Worm (Caenorhabditis elegans): Measurements from ENCODE around the gene F17C11.13.

Gene F17C11.13

ce11 chrV:10932411-10932810, 23.3 kb upstream of the F17C11.13 start, which contains the start of gene F58B4.5 (continued):
- TF ChIP-seq pqm-1 (tag; optimal IDR thresholded peaks at IDR 0.05) (peak; percentile 89), duxl-1 (tag; optimal IDR thresholded peaks at IDR 0.05; ENCODE audit: poor library complexity) (no peak), lin-15B (tag; optimal IDR thresholded peaks at IDR 0.05) (no peak), rbr-2 (tag; optimal IDR thresholded peaks at IDR 0.05) (no peak), mdt-29 (GFP tag; IDR thresholded peaks at IDR 0.05) (no peak), ceh-82 (tag; optimal IDR thresholded peaks at IDR 0.05) (no peak), Y105C5A.15 (GFP tag; IDR thresholded peaks at IDR 0.05) (no peak), dmd-6 (GFP tag; IDR thresholded peaks at IDR 0.05) (peak; percentile 89), sdz-12 (GFP tag; optimal IDR thresholded peaks at IDR 0.05) (no peak), nhr-48 (tag; optimal IDR thresholded peaks at IDR 0.05) (peak; percentile 7), F10B5.3 (tag; optimal IDR thresholded peaks at IDR 0.05) (no peak), F37D6.2 (tag; optimal IDR thresholded peaks at IDR 0.05) (no peak), vab-7 (GFP tag; IDR thresholded peaks at IDR 0.05) (no peak), zip-11 (GFP tag; IDR thresholded peaks at IDR 0.05) (no peak), arid-1 (GFP tag; conservative IDR thresholded peaks at IDR 0.05) (no peak), mep-1 (tag; optimal IDR thresholded peaks at IDR 0.05) (no peak), madf-9 (GFP tag; conservative IDR thresholded peaks at IDR 0.05) (no peak), ceh-44 (GFP tag; IDR thresholded peaks at IDR 0.05) (no peak), hlh-11 (tag; optimal IDR thresholded peaks at IDR 0.05) (peak; percentile 73), F44E2.7 (GFP tag; IDR thresholded peaks at IDR 0.05) (no peak), tag-97 (GFP tag; IDR thresholded peaks at IDR 0.05) (no peak), mes-2 (tag; optimal IDR thresholded peaks at IDR 0.05; ENCODE audit: poor library complexity, severe bottlenecking) (no peak), spr-1 (tag; optimal IDR thresholded peaks at IDR 0.05) (no peak), skn-1 (tag; optimal IDR thresholded peaks at IDR 0.05) (no peak), nhr-237 (tag; optimal IDR thresholded peaks at IDR 0.05) (no peak), pha-4 (GFP tag; IDR thresholded peaks at IDR 0.05) (no peak), pha-4 (tag; optimal IDR thresholded peaks at IDR 0.05) (no peak), spr-3 (GFP tag; optimal IDR thresholded peaks at IDR 0.05) (no peak), R02D3.7 (tag; optimal IDR thresholded peaks at IDR 0.05) (no peak), ztf-11 (tag; optimal IDR thresholded peaks at IDR 0.05) (no peak), nhr-28 (tag; optimal IDR thresholded peaks at IDR 0.05) (peak; percentile 34), hlh-30 (tag; optimal IDR thresholded peaks at IDR 0.05; ENCODE audit: insufficient read depth) (peak; percentile 17), nhr-25 (tag; optimal IDR thresholded peaks at IDR 0.05; ENCODE audit: borderline replicate concordance, insufficient read depth) (no peak), lsy-2 (tag; optimal IDR thresholded peaks at IDR 0.05) (no peak), nhr-11 (tag; optimal IDR thresholded peaks at IDR 0.05) (no peak), nhr-102 (tag; optimal IDR thresholded peaks at IDR 0.05) (peak; percentile 3), dve-1 (tag; optimal IDR thresholded peaks at IDR 0.05; ENCODE audit: insufficient read depth) (no peak), attf-4 (tag; optimal IDR thresholded peaks at IDR 0.05) (no peak), lir-3 (tag; optimal IDR thresholded peaks at IDR 0.05) (no peak), mdl-1 (tag; optimal IDR thresholded peaks at IDR 0.05) (peak in 1 of 2 experiments; percentile 57), snpc-1.2 (GFP tag; IDR thresholded peaks at IDR 0.05) (no peak), daf-8 (GFP tag; IDR thresholded peaks at IDR 0.05) (no peak), nhr-41 (GFP tag; IDR thresholded peaks at IDR 0.05) (no peak), unc-39 (tag; optimal IDR thresholded peaks at IDR 0.05) (no peak), lin-38 (GFP tag; IDR thresholded peaks at IDR 0.05) (no peak), nhr-6 (tag; optimal IDR thresholded peaks at IDR 0.05) (no peak), zfp-2 (tag; optimal IDR thresholded peaks at IDR 0.05) (no peak), cey-2 (tag; optimal IDR thresholded peaks at IDR 0.05; ENCODE audit: borderline replicate concordance, insufficient read depth) (no peak), D1046.2 (GFP tag; IDR thresholded peaks at IDR 0.05) (no peak), zag-1 (tag; optimal IDR thresholded peaks at IDR 0.05) (no peak), ceh-20 (GFP tag; IDR thresholded peaks at IDR 0.05) (no peak), F49E8.2 (tag; optimal IDR thresholded peaks at IDR 0.05; ENCODE audit: borderline replicate concordance) (no peak)

All from whole organism, L4 larva.